Fruit fly (Drosophila melanogaster) whole organism, embryonic: ENCODE measurements around the gene CG14043.

Experiments used
- CG1024 ChIP-seq: fragments of 200-800 bp; sonication (Bioruptor generic); IDR thresholded peaks from 2 replicates; pipeline ENCODE4 v1.3.6; 2022; ENCODE audit warnings: missing biosample characterization, missing genetic modification characterization
- CG10321 ChIP-seq: fragments of 200-800 bp; sonication (Bioruptor generic); IDR thresholded peaks from 2 replicates; pipeline ENCODE4 v1.3.6; 2022; ENCODE audit warnings: missing biosample characterization, missing genetic modification characterization
- CG10565 ChIP-seq: fragments of 200-800 bp; sonication (Bioruptor generic); optimal IDR thresholded peaks from 3 replicates; lab custom pipeline; 2016; ENCODE audit warnings: missing biosample characterization, mild to moderate bottlenecking, missing genetic modification characterization
- CG12104 ChIP-seq: fragments of 200-800 bp; sonication (Bioruptor generic); optimal IDR thresholded peaks from 3 replicates; lab custom pipeline; 2016; ENCODE audit warnings: missing biosample characterization, missing genetic modification characterization
- CG13775 ChIP-seq: fragments of 200-800 bp; sonication (Bioruptor generic); optimal IDR thresholded peaks from 3 replicates; lab custom pipeline; 2017; ENCODE audit warnings: missing biosample characterization, mild to moderate bottlenecking, missing genetic modification characterization
- CG17612 ChIP-seq: fragments of 200-800 bp; sonication (Bioruptor generic); IDR thresholded peaks from 2 replicates; pipeline ENCODE4 v1.3.6; 2022; ENCODE audit warnings: missing biosample characterization, missing genetic modification characterization
- CG17802 ChIP-seq: fragments of 200-800 bp; sonication (Bioruptor generic); optimal IDR thresholded peaks from 2 replicates; lab custom pipeline; 2018; ENCODE audit warnings: missing biosample characterization, mild to moderate bottlenecking, missing genetic modification characterization, moderate library complexity
- CG18619 ChIP-seq: fragments of 200-800 bp; sonication (Bioruptor generic); optimal IDR thresholded peaks from 3 replicates; lab custom pipeline; 2017; ENCODE audit warnings: missing biosample characterization, mild to moderate bottlenecking, missing genetic modification characterization
- CG2120 ChIP-seq: fragments of 200-800 bp; sonication (Bioruptor generic); optimal IDR thresholded peaks from 3 replicates; lab custom pipeline; 2016; ENCODE audit warnings: missing biosample characterization, missing genetic modification characterization
- CG30431 ChIP-seq: fragments of 200-800 bp; sonication (Bioruptor generic); optimal IDR thresholded peaks from 2 replicates; lab custom pipeline; 2017; ENCODE audit warnings: missing biosample characterization, missing genetic modification characterization
- CG31388 ChIP-seq: fragments of 200-800 bp; sonication (Bioruptor generic); optimal IDR thresholded peaks from 2 replicates; lab custom pipeline; 2016; ENCODE audit warnings: missing biosample characterization, missing genetic modification characterization
- CG32532 ChIP-seq: fragments of 200-800 bp; sonication (Bioruptor generic); IDR thresholded peaks from 2 replicates; pipeline ENCODE4 v1.3.6; 2022; ENCODE audit warnings: missing biosample characterization, missing genetic modification characterization
- CG4730 ChIP-seq: fragments of 200-800 bp; sonication (Bioruptor generic); IDR thresholded peaks from 2 replicates; pipeline ENCODE4 v1.3.6; 2022; ENCODE audit warnings: missing biosample characterization, missing genetic modification characterization
- CG5180 ChIP-seq: fragments of 200-800 bp; sonication (Bioruptor generic); optimal IDR thresholded peaks from 3 replicates; lab custom pipeline; 2017; ENCODE audit warnings: missing biosample characterization, missing genetic modification characterization, mild to moderate bottlenecking, moderate library complexity, missing genetic modification reagents
- CG6175 ChIP-seq: fragments of 200-800 bp; sonication (Bioruptor generic); IDR thresholded peaks from 3 replicates; pipeline ENCODE4 v1.3.6; 2022; ENCODE audit warnings: missing biosample characterization, missing genetic modification characterization
- CG7372 ChIP-seq: fragments of 200-800 bp; sonication (Bioruptor generic); IDR thresholded peaks from 2 replicates; pipeline ENCODE4 v1.3.6; 2022; ENCODE audit warnings: missing biosample characterization, missing genetic modification characterization
- CG7745 ChIP-seq: fragments of 200-800 bp; sonication (Bioruptor generic); optimal IDR thresholded peaks from 2 replicates; lab custom pipeline; 2018; ENCODE audit warnings: missing biosample characterization, mild to moderate bottlenecking, missing genetic modification characterization, moderate library complexity
- CG8281 ChIP-seq: fragments of 200-800 bp; sonication (Bioruptor generic); optimal IDR thresholded peaks from 2 replicates; lab custom pipeline; 2018; ENCODE audit warnings: missing biosample characterization, mild to moderate bottlenecking, missing genetic modification characterization, moderate library complexity
- CG9797 ChIP-seq: fragments of 200-800 bp; sonication (Bioruptor generic); optimal IDR thresholded peaks from 3 replicates; lab custom pipeline; 2018; ENCODE audit warnings: missing biosample characterization, mild to moderate bottlenecking, missing genetic modification characterization
- CG9932 ChIP-seq: fragments of 200-800 bp; sonication (Bioruptor generic); IDR thresholded peaks from 2 replicates; pipeline ENCODE4 v1.3.6; 2022; ENCODE audit warnings: missing biosample characterization, missing genetic modification characterization
- Fer1 ChIP-seq: fragments of 200-800 bp; sonication (Bioruptor generic); optimal IDR thresholded peaks from 2 replicates; lab custom pipeline; 2017; ENCODE audit warnings: missing biosample characterization, mild to moderate bottlenecking, missing genetic modification characterization
- Gsc ChIP-seq: fragments of 200-800 bp; sonication (Bioruptor generic); IDR thresholded peaks from 2 replicates; pipeline ENCODE4 v1.3.6; 2022; ENCODE audit warnings: missing biosample characterization, missing genetic modification characterization
- Hsf ChIP-seq: fragments of 200-800 bp; sonication (Bioruptor generic); optimal IDR thresholded peaks from 3 replicates; lab custom pipeline; 2016; ENCODE audit warnings: missing biosample characterization, missing genetic modification characterization
- Jarid2 ChIP-seq: fragments of 200-800 bp; sonication (Bioruptor generic); optimal IDR thresholded peaks from 3 replicates; lab custom pipeline; 2017; ENCODE audit warnings: mild to moderate bottlenecking, missing biosample characterization, missing genetic modification reagents, missing genetic modification characterization
- Lhr ChIP-seq: fragments of 200-800 bp; sonication (Bioruptor generic); optimal IDR thresholded peaks from 3 replicates; lab custom pipeline; 2017; ENCODE audit warnings: mild to moderate bottlenecking, missing biosample characterization, missing genetic modification reagents, missing genetic modification characterization
- Mad ChIP-seq: fragments of 200-800 bp; sonication (Bioruptor generic); optimal IDR thresholded peaks from 2 replicates; lab custom pipeline; 2016; ENCODE audit warnings: missing biosample characterization, missing genetic modification characterization
- Oli ChIP-seq: fragments of 200-800 bp; sonication (Bioruptor generic); optimal IDR thresholded peaks from 2 replicates; lab custom pipeline; 2018; ENCODE audit warnings: missing biosample characterization, mild to moderate bottlenecking, missing genetic modification characterization, moderate library complexity
- Sin3A ChIP-seq: fragments of >200 bp; optimal IDR thresholded peaks from 2 replicates; lab custom pipeline; 2018
- Sry-δ ChIP-seq: fragments of 200-800 bp; sonication (Bioruptor generic); optimal IDR thresholded peaks from 2 replicates; lab custom pipeline; 2016; ENCODE audit warnings: missing biosample characterization, missing genetic modification characterization
- Xrp1 ChIP-seq: fragments of 200-800 bp; sonication (Bioruptor generic); IDR thresholded peaks from 2 replicates; pipeline ENCODE4 v1.3.6; 2022; ENCODE audit warnings: missing biosample characterization, missing genetic modification characterization
- ab ChIP-seq: fragments of 200-800 bp; sonication (Bioruptor generic); optimal IDR thresholded peaks from 2 replicates; lab custom pipeline; 2016; ENCODE audit warnings: missing biosample characterization, missing genetic modification characterization
- al ChIP-seq: fragments of 200-800 bp; sonication (Bioruptor generic); IDR thresholded peaks from 2 replicates; pipeline ENCODE4 v1.3.6; 2022; ENCODE audit warnings: missing biosample characterization, missing genetic modification characterization
- ara ChIP-seq: fragments of 200-800 bp; sonication (Bioruptor generic); IDR thresholded peaks from 2 replicates; pipeline ENCODE4 v1.3.6; 2022; ENCODE audit warnings: missing biosample characterization, missing genetic modification characterization
- btn ChIP-seq: fragments of 200-800 bp; sonication (Bioruptor generic); optimal IDR thresholded peaks from 2 replicates; lab custom pipeline; 2016; ENCODE audit warnings: missing biosample characterization, missing genetic modification characterization
- caup ChIP-seq: fragments of 200-800 bp; sonication (Bioruptor generic); optimal IDR thresholded peaks from 3 replicates; lab custom pipeline; 2017; ENCODE audit warnings: missing biosample characterization, mild to moderate bottlenecking, missing genetic modification characterization, moderate library complexity; ENCODE audit not compliant: severe bottlenecking
- chm ChIP-seq: fragments of 200-800 bp; sonication (Bioruptor generic); IDR thresholded peaks from 2 replicates; pipeline ENCODE4 v1.3.6; 2022; ENCODE audit warnings: missing biosample characterization, missing genetic modification characterization
- ci ChIP-seq: fragments of 200-800 bp; sonication (Bioruptor generic); IDR thresholded peaks from 3 replicates; pipeline ENCODE4 v1.3.6; 2022; ENCODE audit warnings: missing biosample characterization, missing genetic modification characterization
- da ChIP-seq: fragments of 200-800 bp; sonication (Bioruptor generic); optimal IDR thresholded peaks from 2 replicates; lab custom pipeline; 2016; ENCODE audit warnings: missing biosample characterization, missing genetic modification characterization
- exex ChIP-seq: fragments of 200-800 bp; sonication (Bioruptor generic); optimal IDR thresholded peaks from 4 replicates; lab custom pipeline; 2018; ENCODE audit warnings: missing biosample characterization, mild to moderate bottlenecking, missing genetic modification characterization, moderate library complexity
- gem ChIP-seq: fragments of 200-800 bp; sonication (Bioruptor generic); optimal IDR thresholded peaks from 2 replicates; lab custom pipeline; 2019; ENCODE audit warnings: missing biosample characterization, mild to moderate bottlenecking, missing genetic modification characterization, moderate library complexity
- gfzf ChIP-seq: fragments of 200-800 bp; sonication (Bioruptor generic); optimal IDR thresholded peaks from 2 replicates; lab custom pipeline; 2016; ENCODE audit warnings: missing biosample characterization, mild to moderate bottlenecking, missing genetic modification characterization, moderate library complexity
- gro ChIP-seq: fragments of 200-800 bp; sonication (Bioruptor generic); optimal IDR thresholded peaks from 2 replicates; lab custom pipeline; 2016; ENCODE audit warnings: missing biosample characterization, missing genetic modification characterization
- jing ChIP-seq: fragments of 200-800 bp; sonication (Bioruptor generic); optimal IDR thresholded peaks from 2 replicates; lab custom pipeline; 2018; ENCODE audit warnings: missing biosample characterization, mild to moderate bottlenecking, missing genetic modification characterization
- klu ChIP-seq: fragments of 200-800 bp; sonication (Bioruptor generic); IDR thresholded peaks from 2 replicates; pipeline ENCODE4 v1.3.6; 2022; ENCODE audit warnings: missing biosample characterization, missing genetic modification characterization
- nerfin-1 ChIP-seq: fragments of 200-800 bp; sonication (Bioruptor generic); optimal IDR thresholded peaks from 3 replicates; lab custom pipeline; 2019; ENCODE audit warnings: missing biosample characterization, mild to moderate bottlenecking, missing genetic modification characterization, moderate library complexity
- otp ChIP-seq: fragments of 200-800 bp; sonication (Bioruptor generic); IDR thresholded peaks from 3 replicates; pipeline ENCODE4, ENCODE4 v1.3.6; 2022; ENCODE audit warnings: missing biosample characterization, missing genetic modification characterization
- psq ChIP-seq: fragments of 200-800 bp; sonication (Bioruptor generic); optimal IDR thresholded peaks from 2 replicates; lab custom pipeline; 2017; ENCODE audit warnings: missing biosample characterization, missing genetic modification characterization
- repo ChIP-seq: fragments of 200-800 bp; sonication (Bioruptor generic); optimal IDR thresholded peaks from 2 replicates; lab custom pipeline; 2016; ENCODE audit warnings: missing biosample characterization, missing genetic modification characterization
- salm ChIP-seq: fragments of 200-800 bp; sonication (Bioruptor generic); optimal IDR thresholded peaks from 2 replicates; lab custom pipeline; 2018; ENCODE audit warnings: missing biosample characterization, mild to moderate bottlenecking, missing genetic modification characterization
- tap ChIP-seq: fragments of 200-800 bp; optimal IDR thresholded peaks from 3 replicates; lab custom pipeline; 2019; ENCODE audit warnings: missing biosample characterization, mild to moderate bottlenecking, missing genetic modification characterization, moderate library complexity
- toy ChIP-seq: fragments of 200-800 bp; sonication (Bioruptor generic); IDR thresholded peaks from 2 replicates; pipeline ENCODE4 v1.3.6; 2022; ENCODE audit warnings: missing biosample characterization, missing genetic modification characterization
- tup ChIP-seq: fragments of 200-800 bp; sonication (Bioruptor generic); optimal IDR thresholded peaks from 2 replicates; lab custom pipeline; 2016; ENCODE audit warnings: missing biosample characterization, mild to moderate bottlenecking, missing genetic modification characterization, moderate library complexity
- zf30C ChIP-seq: fragments of 200-800 bp; sonication (Bioruptor generic); optimal IDR thresholded peaks from 3 replicates; lab custom pipeline; 2018; ENCODE audit warnings: missing biosample characterization, mild to moderate bottlenecking, missing genetic modification characterization

Gene CG14043

dm6 chr2L:4928340-4928739, 43.2 kb upstream of the CG14043 start (continued):
- no peak for TF ChIP-seq tup (GFP tag; lab: Kevin White, UChicago)
- TF ChIP-seq Lhr (GFP tag; lab: Kevin White, UChicago): no peak
- no peak for TF ChIP-seq CG7745 (tag; lab: Kevin White, UChicago)
- TF ChIP-seq psq (GFP tag; lab: Kevin White, UChicago): no peak
- TF ChIP-seq Mad: no peak
- no peak for TF ChIP-seq CG9932 (GFP tag; lab: Robert Waterston, UW)
- TF ChIP-seq chm: no peak
- no peak for TF ChIP-seq nerfin-1
- no peak for TF ChIP-seq salm (tag; lab: Kevin White, UChicago)
- TF ChIP-seq CG4730: no peak
- peak; percentile 79 for TF ChIP-seq Fer1 (GFP tag; lab: Kevin White, UChicago)
- no peak for TF ChIP-seq Xrp1 (GFP tag; lab: Robert Waterston, UW)
- TF ChIP-seq CG17612 (GFP tag; lab: Robert Waterston, UW): no peak
- TF ChIP-seq repo (GFP tag; lab: Kevin White, UChicago): no peak
- TF ChIP-seq caup: peak; percentile 31
- TF ChIP-seq toy (GFP tag; lab: Robert Waterston, UW): no peak
- TF ChIP-seq tap (tag; lab: Kevin White, UChicago): no peak
- TF ChIP-seq gem (tag; lab: Kevin White, UChicago): no peak
- TF ChIP-seq CG31388 (GFP tag; lab: Kevin White, UChicago): no peak
- no peak for TF ChIP-seq CG5180 (GFP tag; lab: Kevin White, UChicago)
- TF ChIP-seq ci (GFP tag; lab: Robert Waterston, UW): no peak
- no peak for TF ChIP-seq CG9797 (GFP tag; lab: Kevin White, UChicago)
- TF ChIP-seq CG2120 (GFP tag; lab: Kevin White, UChicago): no peak
- TF ChIP-seq otp (GFP tag; lab: Robert Waterston, UW): no peak
- TF ChIP-seq CG8281 (tag; lab: Kevin White, UChicago): no peak
- TF ChIP-seq CG17802 (tag; lab: Kevin White, UChicago): no peak
- no peak for TF ChIP-seq Sry-δ
- no peak for TF ChIP-seq Oli
- TF ChIP-seq klu: no peak
- TF ChIP-seq gfzf (GFP tag; lab: Kevin White, UChicago): no peak
- TF ChIP-seq CG18619 (GFP tag; lab: Kevin White, UChicago): no peak
- TF ChIP-seq jing (GFP tag; lab: Kevin White, UChicago): no peak
- no peak for TF ChIP-seq exex (tag; lab: Kevin White, UChicago)
- TF ChIP-seq btn (GFP tag; lab: Kevin White, UChicago): no peak
- TF ChIP-seq CG13775 (GFP tag; lab: Kevin White, UChicago): no peak
- no peak for TF ChIP-seq CG1024
- no peak for TF ChIP-seq ara (GFP tag; lab: Robert Waterston, UW)
- TF ChIP-seq CG32532 (GFP tag; lab: Robert Waterston, UW): peak; percentile 65; the same call in 1 of the 2 replicates
- no peak for TF ChIP-seq CG7372 (GFP tag; lab: Robert Waterston, UW)
- no peak for TF ChIP-seq Gsc (GFP tag; lab: Robert Waterston, UW)
- TF ChIP-seq CG30431 (GFP tag; lab: Kevin White, UChicago): no peak
- TF ChIP-seq CG12104 (GFP tag; lab: Kevin White, UChicago): no peak
- no peak for TF ChIP-seq al (GFP tag; lab: Robert Waterston, UW)
- TF ChIP-seq Sin3A (lab: Kevin White, UChicago): no peak
- no peak for TF ChIP-seq CG10321 (GFP tag; lab: Robert Waterston, UW)
- no peak for TF ChIP-seq CG10565 (GFP tag; lab: Kevin White, UChicago)
- TF ChIP-seq Jarid2 (GFP tag; lab: Kevin White, UChicago): no peak
- no peak for TF ChIP-seq Hsf (GFP tag; lab: Kevin White, UChicago)
- TF ChIP-seq gro (GFP tag; lab: Kevin White, UChicago): no peak
- TF ChIP-seq zf30C (GFP tag; lab: Kevin White, UChicago): no peak
- TF ChIP-seq ab (GFP tag; lab: Kevin White, UChicago): no peak
- TF ChIP-seq CG6175: no peak
- TF ChIP-seq da (GFP tag; lab: Kevin White, UChicago): no peak
